Worm (Caenorhabditis elegans) whole organism, midembryonic: ENCODE measurements around the gene ifas-3.

ENCODE experiments used
- cog-1 ChIP-seq: sonication (generic microtip); optimal IDR thresholded peaks from 2 replicates; lab custom pipeline; 2016; ENCODE audit warnings: missing genetic modification characterization, missing compliant biosample characterization
- flt-1 ChIP-seq: fragments of 200-800 bp; sonication (Bioruptor generic); IDR thresholded peaks from 2 replicates; pipeline ENCODE4 v1.3.6; 2022; ENCODE audit warnings: missing genetic modification characterization, missing compliant biosample characterization
- klf-2 ChIP-seq: fragments of 200-800 bp; sonication (Bioruptor generic); conservative IDR thresholded peaks from 2 replicates; pipeline ENCODE4 v1.3.6; 2022; ENCODE audit warnings: missing genetic modification reagents, missing genetic modification characterization, missing compliant biosample characterization
- ref-1 ChIP-seq: fragments of 200-800 bp; sonication (Bioruptor generic); conservative IDR thresholded peaks from 2 replicates; pipeline ENCODE4 v1.3.6; 2022; ENCODE audit warnings: missing genetic modification reagents, missing genetic modification characterization, missing compliant biosample characterization

DNA sequence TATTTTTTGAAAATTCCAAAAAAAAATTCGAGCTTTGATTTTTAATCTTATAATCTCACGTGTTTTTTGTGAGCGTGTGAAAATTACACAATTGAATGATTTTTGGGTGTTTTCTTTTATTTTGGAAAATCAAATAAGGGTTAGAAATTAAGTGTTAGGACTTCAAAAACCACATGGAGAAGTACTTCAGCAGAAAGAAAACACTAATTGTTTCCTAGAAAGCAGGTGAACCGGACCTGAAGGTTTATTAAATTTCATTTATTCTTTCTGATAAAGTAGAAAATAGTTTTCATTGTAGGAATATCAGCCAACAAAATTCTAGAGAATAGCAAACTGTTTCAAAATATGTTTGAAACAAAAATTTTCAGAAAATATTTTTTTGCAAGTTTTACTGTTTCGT lies 42.4 kb downstream of the ifas-3 start:
- TF ChIP-seq klf-2 (GFP tag; lab: Robert Waterston, UW) = no peak
- no peak for TF ChIP-seq ref-1 (GFP tag; lab: Robert Waterston, UW)
- TF ChIP-seq cog-1 (tag; lab: Kevin White, UChicago) = no peak
- no peak for TF ChIP-seq flt-1
